Fruit fly (Drosophila melanogaster) whole organism, pupa: ENCODE results near the gene CG3337.

ENCODE experiments used
- CG10348 ChIP-seq: fragments of 200-800 bp; sonication (Bioruptor generic); IDR thresholded peaks from 2 replicates; pipeline ENCODE4 v1.3.6; 2022; ENCODE audit warnings: missing biosample characterization, missing genetic modification characterization
- CG12605 ChIP-seq: fragments of 200-800 bp; sonication (Bioruptor generic); IDR thresholded peaks from 2 replicates; pipeline ENCODE4 v1.3.6; 2022; ENCODE audit warnings: missing biosample characterization, missing genetic modification characterization
- CG13204 ChIP-seq: fragments of 200-800 bp; sonication (Bioruptor generic); optimal IDR thresholded peaks from 2 replicates; lab custom pipeline; 2018; ENCODE audit warnings: missing biosample characterization, mild to moderate bottlenecking, missing genetic modification characterization, moderate library complexity
- CG14655 ChIP-seq: fragments of 200-800 bp; sonication (Bioruptor generic); optimal IDR thresholded peaks from 3 replicates; lab custom pipeline; 2017; ENCODE audit warnings: mild to moderate bottlenecking, missing biosample characterization, missing genetic modification reagents, missing genetic modification characterization
- CG15710 ChIP-seq: fragments of 200-800 bp; sonication (Bioruptor generic); optimal IDR thresholded peaks from 2 replicates; lab custom pipeline; 2018; ENCODE audit warnings: missing biosample characterization, mild to moderate bottlenecking, missing genetic modification characterization, moderate library complexity
- CG17806 ChIP-seq: fragments of 200-800 bp; sonication (Bioruptor generic); optimal IDR thresholded peaks from 2 replicates; lab custom pipeline; 2018; ENCODE audit warnings: missing biosample characterization, mild to moderate bottlenecking, missing genetic modification characterization, moderate library complexity
- CG32121 ChIP-seq: fragments of 200-800 bp; sonication (Bioruptor generic); IDR thresholded peaks from 2 replicates; pipeline ENCODE4 v1.3.6; 2022; ENCODE audit warnings: missing biosample characterization, missing genetic modification characterization
- CG34367 ChIP-seq: fragments of 200-800 bp; sonication (Bioruptor generic); optimal IDR thresholded peaks from 2 replicates; lab custom pipeline; 2018; ENCODE audit warnings: missing biosample characterization, mild to moderate bottlenecking, missing genetic modification characterization
- CG4496 ChIP-seq: fragments of 200-800 bp; sonication (Bioruptor generic); IDR thresholded peaks from 3 replicates; pipeline ENCODE4 v1.3.6; 2022; ENCODE audit warnings: missing biosample characterization, missing genetic modification characterization
- CG8159 ChIP-seq: fragments of 200-800 bp; sonication (Bioruptor generic); optimal IDR thresholded peaks from 3 replicates; lab custom pipeline; 2018; ENCODE audit warnings: missing biosample characterization, mild to moderate bottlenecking, missing genetic modification characterization, moderate library complexity
- CG8301 ChIP-seq: fragments of 200-800 bp; sonication (Bioruptor generic); optimal IDR thresholded peaks from 2 replicates; lab custom pipeline; 2018; ENCODE audit warnings: missing biosample characterization, mild to moderate bottlenecking, missing genetic modification characterization
- CG9948 ChIP-seq: fragments of 200-800 bp; sonication (Bioruptor generic); optimal IDR thresholded peaks from 2 replicates; lab custom pipeline; 2018; ENCODE audit warnings: missing biosample characterization, mild to moderate bottlenecking, missing genetic modification characterization, moderate library complexity
- D1 ChIP-seq: fragments of 200-800 bp; sonication (Bioruptor generic); optimal IDR thresholded peaks from 2 replicates; lab custom pipeline; 2018; ENCODE audit warnings: missing biosample characterization, mild to moderate bottlenecking, missing genetic modification characterization, moderate library complexity
- EcR ChIP-seq: fragments of 200-800 bp; sonication (Bioruptor generic); optimal IDR thresholded peaks from 3 replicates; lab custom pipeline; 2019; ENCODE audit warnings: missing biosample characterization, missing genetic modification characterization, mild to moderate bottlenecking, moderate library complexity, missing genetic modification reagents
- Ets98B ChIP-seq: fragments of 200-800 bp; sonication (Bioruptor generic); IDR thresholded peaks from 2 replicates; pipeline ENCODE4 v1.3.6; 2022; ENCODE audit warnings: missing biosample characterization, missing genetic modification characterization
- Pif1A ChIP-seq: fragments of 200-800 bp; sonication (Bioruptor generic); optimal IDR thresholded peaks from 3 replicates; lab custom pipeline; 2016; ENCODE audit warnings: missing biosample characterization, missing genetic modification characterization
- Pif1B ChIP-seq: fragments of 200-800 bp; sonication (Bioruptor generic); optimal IDR thresholded peaks from 3 replicates; lab custom pipeline; 2016; ENCODE audit warnings: missing biosample characterization, missing genetic modification characterization
- Snoo ChIP-seq: fragments of 200-800 bp; sonication (Bioruptor generic); optimal IDR thresholded peaks from 3 replicates; lab custom pipeline; 2017; ENCODE audit warnings: missing biosample characterization, mild to moderate bottlenecking, missing genetic modification characterization, inconsistent platforms
- fd96Ca ChIP-seq: fragments of 200-800 bp; sonication (Bioruptor generic); IDR thresholded peaks from 3 replicates; pipeline ENCODE4 v1.3.6; 2022; ENCODE audit warnings: missing biosample characterization, missing genetic modification characterization
- gl ChIP-seq: fragments of 200-800 bp; sonication (Bioruptor generic); optimal IDR thresholded peaks from 2 replicates; lab custom pipeline; 2018; ENCODE audit warnings: missing biosample characterization, mild to moderate bottlenecking, missing genetic modification characterization
- rn ChIP-seq: fragments of 200-800 bp; sonication (Bioruptor generic); IDR thresholded peaks from 2 replicates; pipeline ENCODE4 v1.3.6; 2022; ENCODE audit warnings: missing biosample characterization, missing genetic modification characterization

Gene CG3337

dm6 chr3R:21215290-21215689 is 8.1 kb downstream of the CG3337 start:
- TF ChIP-seq CG4496 (GFP tag; lab: Robert Waterston, UW) (no peak), fd96Ca (GFP tag; lab: Robert Waterston, UW) (no peak), CG32121 (0 out of 2 replicates have a peak, but pooled peaks have one; percentile 22), CG9948 (tag; lab: Kevin White, UChicago) (no peak), CG15710 (tag; lab: Kevin White, UChicago) (no peak), CG17806 (tag; lab: Kevin White, UChicago) (no peak), Ets98B (GFP tag; lab: Robert Waterston, UW) (no peak)

dm6 chr3R:21214693-21215145 is 8.7 kb downstream of the CG3337 start, which contains the start of gene Ddrgk1:
TSS of gene Ddrgk1 (plus strand) at chr3R:21215079.
- TF ChIP-seq D1 (tag; lab: Kevin White, UChicago) (no peak), Pif1B (GFP tag; lab: Kevin White, UChicago) (no peak), fd96Ca (GFP tag; lab: Robert Waterston, UW) (no peak), CG8301 (tag; lab: Kevin White, UChicago) (no peak), CG15710 (tag; lab: Kevin White, UChicago) (no peak), CG32121 (peak; percentile 37; the same call in 1 of the 2 replicates), CG4496 (GFP tag; lab: Robert Waterston, UW) (no peak), CG8159 (tag; lab: Kevin White, UChicago) (no peak), EcR (peak; percentile 51), Pif1A (GFP tag; lab: Kevin White, UChicago) (no peak), CG17806 (tag; lab: Kevin White, UChicago) (peak; percentile 8), Snoo (tag; lab: Kevin White, UChicago) (peak; percentile 12), Ets98B (GFP tag; lab: Robert Waterston, UW) (no peak), CG12605 (GFP tag; lab: Robert Waterston, UW) (no peak), rn (GFP tag; lab: Robert Waterston, UW) (no peak), gl (tag; lab: Kevin White, UChicago) (no peak), CG9948 (tag; lab: Kevin White, UChicago) (no peak), CG34367 (no peak), CG13204 (GFP tag; lab: Kevin White, UChicago) (no peak), CG10348 (GFP tag; lab: Robert Waterston, UW) (no peak), CG14655 (GFP tag; lab: Kevin White, UChicago) (no peak)

- TF ChIP-seq D1 (tag; lab: Kevin White, UChicago) (no peak), CG13204 (GFP tag; lab: Kevin White, UChicago) (no peak), rn (GFP tag; lab: Robert Waterston, UW) (no peak), gl (tag; lab: Kevin White, UChicago) (no peak), Snoo (tag; lab: Kevin White, UChicago) (no peak), CG17806 (tag; lab: Kevin White, UChicago) (no peak), CG32121 (no peak), Pif1A (GFP tag; lab: Kevin White, UChicago) (no peak)
Observed at dm6 chr3R:21210081-21210480, 13.3 kb downstream of the CG3337 start.

- no peak for TF ChIP-seq CG10348 (GFP tag; lab: Robert Waterston, UW)
Observed at dm6 chr3R:21206802-21207238, 16.6 kb downstream of the CG3337 start.

dm6 chr3R:21206327-21206728 is 17.1 kb downstream of the CG3337 start:
- TF ChIP-seq Pif1A (GFP tag; lab: Kevin White, UChicago) (peak; percentile 14), Ets98B (GFP tag; lab: Robert Waterston, UW) (peak; percentile 2), CG4496 (GFP tag; lab: Robert Waterston, UW) (no peak; the same call in 1 of the 3 replicates), CG8159 (tag; lab: Kevin White, UChicago) (no peak), CG17806 (tag; lab: Kevin White, UChicago) (peak; percentile 18), CG32121 (peak; percentile 50), rn (GFP tag; lab: Robert Waterston, UW) (0 out of 2 replicates have a peak, but pooled peaks have one; percentile 11), CG8301 (tag; lab: Kevin White, UChicago) (peak; percentile 65)

- peak; percentile 70 for TF ChIP-seq CG12605 (GFP tag; lab: Robert Waterston, UW)
- TF ChIP-seq fd96Ca (GFP tag; lab: Robert Waterston, UW): peak; percentile 95
- peak; percentile 51 for TF ChIP-seq CG34367
- TF ChIP-seq CG4496 (GFP tag; lab: Robert Waterston, UW): peak; percentile 90
- peak; percentile 47 for TF ChIP-seq Pif1B (GFP tag; lab: Kevin White, UChicago)
- TF ChIP-seq CG13204 (GFP tag; lab: Kevin White, UChicago): peak; percentile 99
- peak; percentile 69 for TF ChIP-seq CG9948 (tag; lab: Kevin White, UChicago)
- TF ChIP-seq gl (tag; lab: Kevin White, UChicago): no peak
- TF ChIP-seq Ets98B (GFP tag; lab: Robert Waterston, UW): peak; percentile 86
- TF ChIP-seq CG32121: peak; percentile 80
- TF ChIP-seq Snoo (tag; lab: Kevin White, UChicago): peak; percentile 17
- TF ChIP-seq CG8159 (tag; lab: Kevin White, UChicago): no peak
- peak; percentile 81 for TF ChIP-seq rn (GFP tag; lab: Robert Waterston, UW)
- peak; percentile 73 for TF ChIP-seq CG17806 (tag; lab: Kevin White, UChicago)
- no peak for TF ChIP-seq D1 (tag; lab: Kevin White, UChicago)
- TF ChIP-seq EcR: peak; percentile 99
- peak; percentile 70 for TF ChIP-seq CG15710 (tag; lab: Kevin White, UChicago)
- TF ChIP-seq CG14655 (GFP tag; lab: Kevin White, UChicago): peak; percentile 92
- TF ChIP-seq CG10348 (GFP tag; lab: Robert Waterston, UW): peak; percentile 50; the same call in 1 of the 2 replicates
- peak; percentile 85 for TF ChIP-seq CG8301 (tag; lab: Kevin White, UChicago)
- peak; percentile 83 for TF ChIP-seq Pif1A (GFP tag; lab: Kevin White, UChicago)
Observed at dm6 chr3R:21205680-21206326, 17.6 kb downstream of the CG3337 start.
